Worm (Caenorhabditis elegans) whole organism, mixed stage, embryonic: ENCODE measurements around the gene str-149.

Source experiments
- blmp-1 ChIP-seq: fragments of 150-350 bp; optimal IDR thresholded peaks from 2 replicates; lab custom pipeline; 2014; ENCODE audit warnings: missing biosample characterization, missing genetic modification characterization
- ces-1 ChIP-seq: fragments of 150-350 bp; optimal IDR thresholded peaks from 2 replicates; lab custom pipeline; 2014; ENCODE audit warnings: missing biosample characterization, missing genetic modification reagents, missing genetic modification characterization
- elt-3 ChIP-seq: fragments of 150-350 bp; optimal IDR thresholded peaks from 2 replicates; lab custom pipeline; 2014; ENCODE audit warnings: missing biosample characterization, missing genetic modification characterization
- lin-13 ChIP-seq: fragments of 150-350 bp; optimal IDR thresholded peaks from 2 replicates; lab custom pipeline; 2014; ENCODE audit warnings: missing biosample characterization, missing genetic modification characterization
- nhr-12 ChIP-seq: fragments of 150-350 bp; optimal IDR thresholded peaks from 2 replicates; lab custom pipeline; 2014; ENCODE audit warnings: missing biosample characterization, missing genetic modification characterization
- nhr-2 ChIP-seq: fragments of 150-350 bp; optimal IDR thresholded peaks from 2 replicates; lab custom pipeline; 2014; ENCODE audit warnings: missing biosample characterization, missing genetic modification characterization
- nhr-237 ChIP-seq: fragments of 150-350 bp; optimal IDR thresholded peaks from 2 replicates; lab custom pipeline; 2014; ENCODE audit warnings: missing biosample characterization, missing genetic modification characterization
- nhr-28 ChIP-seq: fragments of 150-350 bp; optimal IDR thresholded peaks from 2 replicates; lab custom pipeline; 2014; ENCODE audit warnings: missing biosample characterization, missing genetic modification characterization
- pha-4 ChIP-seq: fragments of 150-350 bp; optimal IDR thresholded peaks from 2 replicates; lab custom pipeline; 2018; ENCODE audit warnings: missing biosample characterization, missing genetic modification reagents, missing genetic modification characterization
- snpc-4 ChIP-seq: fragments of 150-350 bp; optimal IDR thresholded peaks from 2 replicates; lab custom pipeline; 2014; ENCODE audit warnings: missing biosample characterization, missing genetic modification characterization
- unc-39 ChIP-seq: fragments of 150-350 bp; optimal IDR thresholded peaks from 2 replicates; lab custom pipeline; 2014; ENCODE audit warnings: missing biosample characterization, missing genetic modification characterization
- unc-62 ChIP-seq: fragments of 150-350 bp; optimal IDR thresholded peaks from 2 replicates; lab custom pipeline; 2014; ENCODE audit warnings: missing biosample characterization, missing genetic modification reagents, missing genetic modification characterization
- ztf-11 ChIP-seq: fragments of 150-350 bp; optimal IDR thresholded peaks from 2 replicates; lab custom pipeline; 2014; ENCODE audit warnings: missing biosample characterization, missing genetic modification characterization

DNA sequence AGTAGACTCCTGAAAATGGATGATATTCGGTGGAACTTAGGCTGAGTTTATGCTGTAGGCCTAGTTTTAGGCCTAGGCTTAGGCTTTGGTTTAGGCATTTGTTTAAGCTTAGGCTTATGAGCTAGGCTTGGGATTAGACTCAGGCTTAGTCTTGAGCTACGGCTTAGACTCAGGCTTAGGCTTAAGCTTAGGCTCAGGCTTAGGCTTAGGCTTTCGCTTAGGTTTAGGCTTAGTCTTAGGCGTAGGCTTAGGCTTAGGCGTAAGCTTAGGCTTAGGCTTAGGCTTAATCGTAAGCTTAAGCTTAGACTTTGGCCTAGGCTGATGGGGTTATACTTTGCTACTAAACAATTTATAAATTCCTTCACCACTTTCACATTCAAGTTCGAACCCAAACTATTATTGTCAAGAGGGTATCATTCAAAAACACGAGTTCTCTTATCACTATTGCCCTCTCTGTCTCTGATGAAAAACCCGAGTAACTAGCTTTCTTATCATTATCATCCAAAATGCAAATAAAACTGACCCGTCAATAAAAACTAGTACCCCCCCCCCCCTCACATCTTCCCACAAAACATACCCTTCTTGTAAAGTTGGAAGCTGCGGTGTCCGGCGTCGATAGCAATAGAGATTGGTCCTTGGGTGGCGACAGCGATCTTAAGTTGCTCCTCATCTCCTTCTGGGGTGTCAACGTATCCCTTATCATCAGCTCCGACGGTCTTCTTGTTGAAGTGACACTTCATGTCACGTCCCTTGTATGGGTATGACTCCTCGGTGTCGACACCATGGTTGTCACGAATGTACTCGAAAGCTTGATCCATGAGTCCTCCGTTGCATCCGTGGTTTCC lies 19.9 kb downstream of the str-149 start:
- TF ChIP-seq snpc-4 (tag; lab: Kevin White, UChicago), result no peak
- TF ChIP-seq ztf-11 (tag; lab: Kevin White, UChicago), result no peak
- no peak for TF ChIP-seq unc-62 (GFP tag; lab: Kevin White, UChicago)
- TF ChIP-seq unc-39, result no peak
- TF ChIP-seq nhr-12 (tag; lab: Kevin White, UChicago), result no peak
- no peak for TF ChIP-seq elt-3 (tag; lab: Kevin White, UChicago)
- no peak for TF ChIP-seq lin-13 (tag; lab: Kevin White, UChicago)
- no peak for TF ChIP-seq ces-1 (GFP tag; lab: Kevin White, UChicago)
- TF ChIP-seq nhr-28 (tag; lab: Kevin White, UChicago), result no peak
- no peak for TF ChIP-seq nhr-237
- no peak for TF ChIP-seq blmp-1 (tag; lab: Kevin White, UChicago)
- no peak for TF ChIP-seq nhr-2 (tag; lab: Kevin White, UChicago)
- no peak for TF ChIP-seq pha-4
